Worm (Caenorhabditis elegans): Measurements from ENCODE around the gene Y57G11B.5.

ce11 chrIV:14574282-14574869, at the start of gene Y57G11B.5, which contains the start of gene Y57G11B.3:
- TF ChIP-seq lsy-2 (tag; optimal IDR thresholded peaks at IDR 0.05) (no peak), cnd-1 (tag; optimal IDR thresholded peaks at IDR 0.05) (no peak), ceh-39 (tag; optimal IDR thresholded peaks at IDR 0.05) (no peak), nhr-28 (tag; optimal IDR thresholded peaks at IDR 0.05) (no peak), elt-1 (tag; optimal IDR thresholded peaks at IDR 0.05; ENCODE audit: borderline replicate concordance, insufficient read depth) (no peak), snpc-4 (tag; optimal IDR thresholded peaks at IDR 0.05) (no peak), unc-62 (GFP tag; optimal IDR thresholded peaks at IDR 0.05) (no peak), bed-3 (GFP tag; optimal IDR thresholded peaks at IDR 0.05) (no peak)

Measured in whole organism, mixed stage, embryonic.